Fruit fly (Drosophila melanogaster) whole organism, embryonic: Measurements from ENCODE around the gene wwk.

Experiments used
- Aef1 ChIP-seq: fragments of 200-800 bp; sonication (Bioruptor generic); IDR thresholded peaks from 3 replicates; pipeline ENCODE4 v1.3.6; 2022; ENCODE audit warnings: missing biosample characterization, missing genetic modification characterization
- CG12155 ChIP-seq: fragments of 200-800 bp; sonication (Bioruptor generic); optimal IDR thresholded peaks from 3 replicates; lab custom pipeline; 2016; ENCODE audit warnings: missing biosample characterization, missing genetic modification characterization
- CG14965 ChIP-seq: fragments of 200-800 bp; sonication (Bioruptor generic); optimal IDR thresholded peaks from 2 replicates; lab custom pipeline; 2016; ENCODE audit warnings: missing biosample characterization, missing genetic modification characterization, borderline replicate concordance
- CG15479 ChIP-seq: fragments of 200-800 bp; sonication (Bioruptor generic); optimal IDR thresholded peaks from 3 replicates; lab custom pipeline; 2019; ENCODE audit warnings: missing biosample characterization, mild to moderate bottlenecking, missing genetic modification characterization, moderate library complexity
- CG1602 ChIP-seq: fragments of 200-800 bp; sonication (Bioruptor generic); optimal IDR thresholded peaks from 3 replicates; lab custom pipeline; 2016; ENCODE audit warnings: missing biosample characterization, missing genetic modification characterization
- CG3065 ChIP-seq: fragments of 200-800 bp; sonication (Bioruptor generic); optimal IDR thresholded peaks from 2 replicates; lab custom pipeline; 2016; ENCODE audit warnings: missing biosample characterization, missing genetic modification characterization
- CG3407 ChIP-seq: fragments of 200-800 bp; sonication (Bioruptor generic); optimal IDR thresholded peaks from 2 replicates; lab custom pipeline; 2018; ENCODE audit warnings: missing biosample characterization, mild to moderate bottlenecking, missing genetic modification characterization
- CG34422 ChIP-seq: fragments of 200-800 bp; sonication (Bioruptor generic); IDR thresholded peaks from 3 replicates; pipeline ENCODE4 v1.3.6; 2022; ENCODE audit warnings: missing biosample characterization, missing genetic modification characterization
- CG4617 ChIP-seq: fragments of 200-800 bp; sonication (Bioruptor generic); optimal IDR thresholded peaks from 3 replicates; lab custom pipeline; 2016; ENCODE audit warnings: missing biosample characterization, missing genetic modification characterization, borderline replicate concordance
- CG6683 ChIP-seq: fragments of 200-800 bp; sonication (Bioruptor generic); optimal IDR thresholded peaks from 2 replicates; lab custom pipeline; 2017; ENCODE audit warnings: missing biosample characterization, mild to moderate bottlenecking, missing genetic modification characterization, missing genetic modification reagents
- CG7372 ChIP-seq: fragments of 200-800 bp; sonication (Bioruptor generic); IDR thresholded peaks from 2 replicates; pipeline ENCODE4 v1.3.6; 2022; ENCODE audit warnings: missing biosample characterization, missing genetic modification characterization
- CG7963 ChIP-seq: fragments of 200-800 bp; sonication (Bioruptor generic); IDR thresholded peaks from 3 replicates; pipeline ENCODE4 v1.3.6; 2022; ENCODE audit warnings: missing biosample characterization, missing genetic modification characterization; ENCODE audit not compliant: partially characterized antibody
- CG8089 ChIP-seq: fragments of 200-800 bp; sonication (Bioruptor generic); optimal IDR thresholded peaks from 3 replicates; lab custom pipeline; 2016; ENCODE audit warnings: missing biosample characterization, missing genetic modification characterization
- CG8478 ChIP-seq: fragments of >200 bp; optimal IDR thresholded peaks from 2 replicates; lab custom pipeline; 2018
- CG9727 ChIP-seq: fragments of 200-800 bp; sonication (Bioruptor generic); optimal IDR thresholded peaks from 3 replicates; lab custom pipeline; 2017; ENCODE audit warnings: missing biosample characterization, mild to moderate bottlenecking, missing genetic modification characterization
- Dp ChIP-seq: fragments of 200-800 bp; sonication (Bioruptor generic); optimal IDR thresholded peaks from 2 replicates; lab custom pipeline; 2018; ENCODE audit warnings: missing biosample characterization, mild to moderate bottlenecking, missing genetic modification characterization, moderate library complexity
- Elba2 ChIP-seq: fragments of 200-800 bp; sonication (Bioruptor generic); optimal IDR thresholded peaks from 3 replicates; lab custom pipeline; 2016; ENCODE audit warnings: missing biosample characterization, missing genetic modification characterization
- Ets97D ChIP-seq: fragments of 200-800 bp; sonication (Bioruptor generic); optimal IDR thresholded peaks from 3 replicates; lab custom pipeline; 2016; ENCODE audit warnings: missing biosample characterization, missing genetic modification characterization
- Fer3 ChIP-seq: fragments of 200-800 bp; sonication (Bioruptor generic); optimal IDR thresholded peaks from 2 replicates; lab custom pipeline; 2018; ENCODE audit warnings: missing biosample characterization, mild to moderate bottlenecking, missing genetic modification characterization, moderate library complexity
- Gsc ChIP-seq: fragments of 200-800 bp; sonication (Bioruptor generic); IDR thresholded peaks from 2 replicates; pipeline ENCODE4 v1.3.6; 2022; ENCODE audit warnings: missing biosample characterization, missing genetic modification characterization
- Max ChIP-seq: fragments of 200-800 bp; sonication (Bioruptor generic); optimal IDR thresholded peaks from 2 replicates; lab custom pipeline; 2016; ENCODE audit warnings: missing biosample characterization, mild to moderate bottlenecking, missing genetic modification characterization
- NK7.1 ChIP-seq: fragments of 200-800 bp; sonication (Bioruptor generic); optimal IDR thresholded peaks from 3 replicates; lab custom pipeline; 2016; ENCODE audit warnings: missing biosample characterization, missing genetic modification characterization
- Ravus ChIP-seq: fragments of 200-800 bp; sonication (Bioruptor generic); IDR thresholded peaks from 2 replicates; pipeline ENCODE4 v1.3.6; 2022; ENCODE audit warnings: missing biosample characterization, missing genetic modification characterization
- Sox100B ChIP-seq: fragments of 200-800 bp; sonication (Bioruptor generic); optimal IDR thresholded peaks from 3 replicates; lab custom pipeline; 2018; ENCODE audit warnings: missing biosample characterization, mild to moderate bottlenecking, missing genetic modification characterization
- Usf ChIP-seq: fragments of 200-800 bp; sonication (Bioruptor generic); optimal IDR thresholded peaks from 2 replicates; lab custom pipeline; 2017; ENCODE audit warnings: missing genotype, missing biosample characterization, missing genetic modification characterization
- YL-1 ChIP-seq: fragments of 200-800 bp; sonication (Bioruptor generic); optimal IDR thresholded peaks from 3 replicates; lab custom pipeline; 2017; ENCODE audit warnings: missing biosample characterization, mild to moderate bottlenecking, missing genetic modification characterization
- al ChIP-seq: fragments of 200-800 bp; sonication (Bioruptor generic); IDR thresholded peaks from 2 replicates; pipeline ENCODE4 v1.3.6; 2022; ENCODE audit warnings: missing biosample characterization, missing genetic modification characterization
- bab2 ChIP-seq: fragments of 200-800 bp; sonication (Bioruptor generic); optimal IDR thresholded peaks from 2 replicates; lab custom pipeline; 2016; ENCODE audit warnings: missing biosample characterization, missing genetic modification characterization
- bowl ChIP-seq: fragments of 200-800 bp; sonication (Bioruptor generic); IDR thresholded peaks from 2 replicates; pipeline ENCODE4 v1.3.6; 2022; ENCODE audit warnings: missing biosample characterization, missing genetic modification characterization
- cad ChIP-seq: fragments of >200 bp; optimal IDR thresholded peaks from 2 replicates; lab custom pipeline; 2017; ENCODE audit warnings: missing biosample characterization, missing genetic modification characterization
- cas ChIP-seq: fragments of 200-800 bp; sonication (Bioruptor generic); IDR thresholded peaks from 2 replicates; pipeline ENCODE4 v1.3.6; 2022; ENCODE audit warnings: missing biosample characterization, missing genetic modification characterization
- chif ChIP-seq, 2 experiments: fragments of 200-800 bp; sonication (Bioruptor generic); optimal IDR thresholded peaks; 3 replicates each; lab custom pipeline; 2016; ENCODE audit warnings: missing biosample characterization in 2 of 2, missing genetic modification characterization in 2 of 2
- da ChIP-seq: fragments of 200-800 bp; sonication (Bioruptor generic); optimal IDR thresholded peaks from 2 replicates; lab custom pipeline; 2016; ENCODE audit warnings: missing biosample characterization, missing genetic modification characterization
- emc ChIP-seq: fragments of 200-800 bp; sonication (Bioruptor generic); optimal IDR thresholded peaks from 2 replicates; lab custom pipeline; 2016; ENCODE audit warnings: missing biosample characterization, missing genetic modification characterization
- eve ChIP-seq, 2 experiments: fragments of >200 bp; optimal IDR thresholded peaks; 2 replicates each; lab custom pipeline; 2017; ENCODE audit warnings: missing biosample characterization in 2 of 2, missing genetic modification characterization in 2 of 2
- ewg ChIP-seq: fragments of 200-800 bp; sonication (Bioruptor generic); optimal IDR thresholded peaks from 3 replicates; lab custom pipeline; 2017; ENCODE audit warnings: mild to moderate bottlenecking, missing biosample characterization, missing genetic modification reagents, missing genetic modification characterization
- fd102C ChIP-seq: fragments of 200-800 bp; sonication (Bioruptor generic); optimal IDR thresholded peaks from 2 replicates; lab custom pipeline; 2018; ENCODE audit warnings: missing biosample characterization, mild to moderate bottlenecking, missing genetic modification characterization, moderate library complexity
- gsb ChIP-seq: fragments of 200-800 bp; sonication (Bioruptor generic); IDR thresholded peaks from 2 replicates; pipeline ENCODE4 v1.3.6; 2022; ENCODE audit warnings: missing biosample characterization, missing genetic modification characterization
- hbn ChIP-seq: fragments of 200-800 bp; sonication (Bioruptor generic); IDR thresholded peaks from 2 replicates; pipeline ENCODE4 v1.3.6; 2022; ENCODE audit warnings: missing biosample characterization, missing genetic modification characterization; ENCODE audit not compliant: partially characterized antibody
- hkb ChIP-seq, 2 experiments: fragments of 200-800 bp in 1 of 2; fragments of >200 bp in 1 of 2; sonication (Bioruptor generic) in 1 of 2; IDR thresholded peaks in 1 of 2; optimal IDR thresholded peaks in 1 of 2; 2 replicates each; pipeline versions ENCODE4 v1.3.6 to Lab custom; 2017 to 2022; ENCODE audit warnings: missing biosample characterization in 1 of 2, missing genetic modification characterization in 1 of 2
- jing ChIP-seq: fragments of 200-800 bp; sonication (Bioruptor generic); optimal IDR thresholded peaks from 2 replicates; lab custom pipeline; 2018; ENCODE audit warnings: missing biosample characterization, mild to moderate bottlenecking, missing genetic modification characterization
- ken ChIP-seq: fragments of 200-800 bp; sonication (Bioruptor generic); IDR thresholded peaks from 3 replicates; pipeline ENCODE4 v1.3.6; 2022; ENCODE audit warnings: missing biosample characterization, missing genetic modification characterization
- lab ChIP-seq: fragments of 200-800 bp; sonication (Bioruptor generic); optimal IDR thresholded peaks from 3 replicates; lab custom pipeline; 2017; ENCODE audit warnings: missing biosample characterization, missing genetic modification characterization, mild to moderate bottlenecking, moderate library complexity, missing genetic modification reagents
- lilli ChIP-seq: fragments of 200-800 bp; sonication (Bioruptor generic); optimal IDR thresholded peaks from 3 replicates; lab custom pipeline; 2016; ENCODE audit warnings: missing biosample characterization, missing genetic modification characterization
- nerfin-1 ChIP-seq: fragments of 200-800 bp; sonication (Bioruptor generic); optimal IDR thresholded peaks from 3 replicates; lab custom pipeline; 2019; ENCODE audit warnings: missing biosample characterization, mild to moderate bottlenecking, missing genetic modification characterization, moderate library complexity
- prd ChIP-seq, 3 experiments: fragments of >200 bp in 2 of 3; fragments of 200-800 bp in 1 of 3; sonication (Bioruptor generic) in 1 of 3; optimal IDR thresholded peaks in 2 of 3; IDR thresholded peaks in 1 of 3; 2 replicates in 2 of 3; 3 replicates in 1 of 3; pipeline versions ENCODE4 v1.3.6 to Lab custom; 2017 to 2022; ENCODE audit warnings: missing biosample characterization in 1 of 3, missing genetic modification characterization in 1 of 3
- ro ChIP-seq: fragments of 200-800 bp; sonication (Bioruptor generic); IDR thresholded peaks from 2 replicates; pipeline ENCODE4 v1.3.6; 2022; ENCODE audit warnings: missing biosample characterization, missing genetic modification characterization
- row ChIP-seq: fragments of 200-800 bp; sonication (Bioruptor generic); IDR thresholded peaks from 3 replicates; pipeline ENCODE4 v1.3.6; 2022; ENCODE audit warnings: missing biosample characterization, missing genetic modification characterization
- sqz ChIP-seq: fragments of 200-800 bp; sonication (Bioruptor generic); optimal IDR thresholded peaks from 3 replicates; lab custom pipeline; 2018; ENCODE audit warnings: missing biosample characterization, mild to moderate bottlenecking, missing genetic modification characterization
- tna ChIP-seq: fragments of 200-800 bp; sonication (Bioruptor generic); IDR thresholded peaks from 2 replicates; pipeline ENCODE4 v1.3.6; 2022; ENCODE audit warnings: missing biosample characterization, missing genetic modification characterization; ENCODE audit not compliant: partially characterized antibody
- ttk ChIP-seq: fragments of 200-800 bp; sonication (Bioruptor generic); IDR thresholded peaks from 2 replicates; pipeline ENCODE4 v2.1.2; 2022; ENCODE audit warnings: missing biosample characterization, missing genetic modification characterization

Gene wwk

DNA sequence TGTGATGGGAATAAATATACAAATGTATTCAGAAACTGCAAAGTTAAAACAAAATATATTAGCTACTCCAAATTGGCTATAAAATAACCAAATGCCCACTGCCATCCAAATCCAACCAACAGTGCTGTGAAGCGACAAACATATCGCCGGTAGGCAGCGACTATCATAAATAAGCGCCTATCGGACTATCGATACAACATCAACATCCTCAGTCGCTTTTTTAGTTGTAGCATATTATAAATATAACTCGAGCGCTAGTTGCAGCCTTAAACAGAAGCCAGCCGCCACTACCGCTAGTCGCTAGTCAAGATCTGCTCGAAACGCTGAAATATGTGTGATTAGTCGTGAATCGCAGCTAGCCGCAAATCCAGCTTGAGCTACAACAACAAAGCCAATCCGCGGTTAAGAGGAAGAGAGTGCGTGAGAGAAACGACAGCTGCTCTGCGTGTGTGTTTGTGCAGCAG, 35.2 kb upstream of the wwk start (continued):
- TF ChIP-seq YL-1 = no peak
- no peak for TF ChIP-seq CG1602
- peak; percentile 25 for TF ChIP-seq Dp (GFP tag; lab: Kevin White, UChicago)
- TF ChIP-seq CG8478 (lab: Kevin White, UChicago) = no peak
- peak; percentile 76 for TF ChIP-seq tna (GFP tag; lab: Robert Waterston, UW)
- TF ChIP-seq row = peak; percentile 82
- TF ChIP-seq Gsc (GFP tag; lab: Robert Waterston, UW) = no peak
- TF ChIP-seq cad (GFP tag; lab: Kevin White, UChicago) = no peak
- TF ChIP-seq CG3065 (GFP tag; lab: Kevin White, UChicago) = peak; percentile 1
- TF ChIP-seq eve (GFP tag; optimal IDR thresholded peaks at IDR 0.05; lab: Kevin White, UChicago) = no peak
- TF ChIP-seq NK7.1 = no peak
- peak; percentile 19; the same call in 1 of the 2 replicates for TF ChIP-seq CG7372 (GFP tag; lab: Robert Waterston, UW)
- no peak for TF ChIP-seq ro (GFP tag; lab: Robert Waterston, UW)
- peak; percentile 84 for TF ChIP-seq Ets97D (GFP tag; lab: Kevin White, UChicago)
- TF ChIP-seq Sox100B (GFP tag; lab: Kevin White, UChicago) = no peak
- no peak for TF ChIP-seq prd (optimal IDR thresholded peaks at IDR 0.05; lab: Kevin White, UChicago)
- TF ChIP-seq prd (GFP tag; IDR thresholded peaks at IDR 0.05; lab: Robert Waterston, UW) = peak; percentile 48; the same call in 1 of the 3 replicates
- no peak for TF ChIP-seq CG8089 (GFP tag; lab: Kevin White, UChicago)
- TF ChIP-seq lab (GFP tag; lab: Kevin White, UChicago) = no peak
- TF ChIP-seq CG12155 (GFP tag; lab: Kevin White, UChicago) = peak; percentile 26
- no peak for TF ChIP-seq jing (GFP tag; lab: Kevin White, UChicago)
- no peak for TF ChIP-seq Max (GFP tag; lab: Kevin White, UChicago)
- TF ChIP-seq chif (GFP tag; optimal IDR thresholded peaks at IDR 0.05; lab: Kevin White, UChicago) = no peak
- no peak for TF ChIP-seq emc (GFP tag; lab: Kevin White, UChicago)
- peak; percentile 65 for TF ChIP-seq hbn (GFP tag; lab: Robert Waterston, UW)
- no peak for TF ChIP-seq Ravus (GFP tag; lab: Robert Waterston, UW)
- peak; percentile 39 for TF ChIP-seq Elba2 (GFP tag; lab: Kevin White, UChicago)
- no peak for TF ChIP-seq fd102C (GFP tag; lab: Kevin White, UChicago)
- TF ChIP-seq ewg (GFP tag; lab: Kevin White, UChicago) = no peak
- TF ChIP-seq al (GFP tag; lab: Robert Waterston, UW) = 0 out of 2 replicates have a peak, but pooled peaks have one; percentile 12
- no peak for TF ChIP-seq CG14965 (GFP tag; lab: Kevin White, UChicago)
- TF ChIP-seq bab2 = peak; percentile 24
- no peak for TF ChIP-seq cas (GFP tag; lab: Robert Waterston, UW)
- TF ChIP-seq CG4617 (GFP tag; lab: Kevin White, UChicago) = peak; percentile 36
- TF ChIP-seq gsb (GFP tag; lab: Robert Waterston, UW) = no peak
- TF ChIP-seq Usf (GFP tag; lab: Kevin White, UChicago) = no peak
- peak; percentile 3 for TF ChIP-seq Fer3
- TF ChIP-seq bowl (GFP tag; lab: Robert Waterston, UW) = no peak
- TF ChIP-seq lilli (GFP tag; lab: Kevin White, UChicago) = peak; percentile 44
- TF ChIP-seq sqz (GFP tag; lab: Kevin White, UChicago) = no peak
- peak; percentile 79 for TF ChIP-seq CG34422 (GFP tag; lab: Robert Waterston, UW)
- no peak; the same call in 1 of the 3 replicates for TF ChIP-seq Aef1 (GFP tag; lab: Robert Waterston, UW)
- no peak for TF ChIP-seq CG9727 (GFP tag; lab: Kevin White, UChicago)
- peak; percentile 91 for TF ChIP-seq CG7963 (GFP tag; lab: Robert Waterston, UW)
- no peak for TF ChIP-seq ttk (GFP tag; lab: Robert Waterston, UW)
- TF ChIP-seq da = no peak
- no peak for TF ChIP-seq nerfin-1 (tag; lab: Kevin White, UChicago)
- TF ChIP-seq CG6683 (GFP tag; lab: Kevin White, UChicago) = no peak
- TF ChIP-seq hkb (optimal IDR thresholded peaks at IDR 0.05; lab: Kevin White, UChicago) = peak; percentile 40
- no peak for TF ChIP-seq hkb (GFP tag; IDR thresholded peaks at IDR 0.05; lab: Robert Waterston, UW)
- no peak for TF ChIP-seq ken (GFP tag; lab: Robert Waterston, UW)
- TF ChIP-seq CG15479 (GFP tag; lab: Kevin White, UChicago) = peak; percentile 15
- no peak for TF ChIP-seq CG3407 (GFP tag; lab: Kevin White, UChicago)
